Fruit fly (Drosophila melanogaster) whole organism, wandering third instar larva: ENCODE measurements around the gene Muc18B.

Experiments used
- Abd-B ChIP-seq: fragments of >200 bp; optimal IDR thresholded peaks from 2 replicates; lab custom pipeline; 2017; ENCODE audit warnings: missing biosample characterization, missing genetic modification characterization
- CG32264 ChIP-seq: fragments of 200-800 bp; sonication (Bioruptor generic); optimal IDR thresholded peaks from 2 replicates; lab custom pipeline; 2016; ENCODE audit warnings: missing biosample characterization, missing genetic modification characterization
- CG9705 ChIP-seq: fragments of 200-800 bp; sonication (Bioruptor generic); optimal IDR thresholded peaks from 2 replicates; lab custom pipeline; 2018; ENCODE audit warnings: missing biosample characterization, mild to moderate bottlenecking, missing genetic modification characterization
- CrebA ChIP-seq: fragments of 200-800 bp; sonication (Bioruptor generic); optimal IDR thresholded peaks from 2 replicates; lab custom pipeline; 2016; ENCODE audit warnings: missing biosample characterization, mild to moderate bottlenecking, missing genetic modification characterization, borderline replicate concordance
- Dfd ChIP-seq: fragments of >200 bp; optimal IDR thresholded peaks from 2 replicates; lab custom pipeline; 2017; ENCODE audit warnings: missing biosample characterization, missing genetic modification characterization
- Dif ChIP-seq: fragments of 200-275, 200-300 bp; sonication (Bioruptor generic); optimal IDR thresholded peaks from 2 replicates; lab custom pipeline; 2018; ENCODE audit warnings: missing biosample characterization, missing genetic modification characterization; ENCODE audit not compliant: partially characterized antibody
- GATAd ChIP-seq: sonication (Bioruptor generic); optimal IDR thresholded peaks from 2 replicates; lab custom pipeline; 2016; ENCODE audit warnings: missing biosample characterization, missing genetic modification characterization
- HLH106 ChIP-seq: fragments of 200-800 bp; optimal IDR thresholded peaks from 3 replicates; lab custom pipeline; 2019; ENCODE audit warnings: missing biosample characterization, mild to moderate bottlenecking, missing genetic modification characterization, moderate library complexity
- Hnf4 ChIP-seq: fragments of 200-800 bp; sonication (Bioruptor generic); optimal IDR thresholded peaks from 2 replicates; lab custom pipeline; 2016; ENCODE audit warnings: missing biosample characterization, mild to moderate bottlenecking, missing genetic modification characterization
- Hr78 ChIP-seq: fragments of >200 bp; optimal IDR thresholded peaks from 2 replicates; lab custom pipeline; 2017; ENCODE audit warnings: missing biosample characterization, missing genetic modification characterization
- Hr83 ChIP-seq: fragments of 200-300 bp; sonication (Bioruptor generic); optimal IDR thresholded peaks from 2 replicates; lab custom pipeline; 2016; ENCODE audit warnings: missing biosample characterization, mild to moderate bottlenecking, missing genetic modification characterization, moderate library complexity; ENCODE audit not compliant: poor library complexity, severe bottlenecking
- Jra ChIP-seq: sonication (Bioruptor generic); optimal IDR thresholded peaks from 2 replicates; lab custom pipeline; 2016; ENCODE audit warnings: missing biosample characterization, missing genetic modification characterization
- Mio ChIP-seq: sonication (Bioruptor generic); optimal IDR thresholded peaks from 2 replicates; lab custom pipeline; 2016; ENCODE audit warnings: missing biosample characterization, missing genetic modification characterization
- Myc ChIP-seq: fragments of >200 bp; optimal IDR thresholded peaks from 2 replicates; lab custom pipeline; 2017
- N ChIP-seq: fragments of >200 bp; optimal IDR thresholded peaks from 2 replicates; lab custom pipeline; 2018; ENCODE audit warnings: missing biosample characterization, missing external identifiers, missing genetic modification characterization
- OdsH ChIP-seq: fragments of 200-800 bp; sonication (Bioruptor generic); optimal IDR thresholded peaks from 2 replicates; lab custom pipeline; 2016; ENCODE audit warnings: missing biosample characterization, mild to moderate bottlenecking, missing genetic modification characterization
- Rel ChIP-seq, 2 experiments: fragments of 200-800 bp; sonication (Bioruptor generic) in 1 of 2; optimal IDR thresholded peaks; 2 replicates in 1 of 2; 3 replicates in 1 of 2; lab custom pipeline; 2016 to 2019; ENCODE audit warnings: mild to moderate bottlenecking in 2 of 2, missing biosample characterization in 2 of 2, missing genetic modification characterization in 2 of 2, moderate library complexity in 1 of 2
- Sp1 ChIP-seq: fragments of 200-800 bp; sonication (Bioruptor generic); optimal IDR thresholded peaks from 3 replicates; lab custom pipeline; 2019; ENCODE audit warnings: missing biosample characterization, mild to moderate bottlenecking, missing genetic modification characterization, moderate library complexity
- Vsx2 ChIP-seq: fragments of 200-300, 225-300 bp; sonication (Bioruptor generic); optimal IDR thresholded peaks from 2 replicates; lab custom pipeline; 2018; ENCODE audit warnings: missing biosample characterization, missing genetic modification characterization; ENCODE audit not compliant: partially characterized antibody
- br ChIP-seq: fragments of 200-800 bp; sonication (Bioruptor generic); optimal IDR thresholded peaks from 2 replicates; lab custom pipeline; 2016; ENCODE audit warnings: missing biosample characterization, missing genetic modification characterization
- brk ChIP-seq: fragments of 200-800 bp; sonication (Bioruptor generic); optimal IDR thresholded peaks from 2 replicates; lab custom pipeline; 2016; ENCODE audit warnings: missing biosample characterization, mild to moderate bottlenecking, missing genetic modification characterization
- dl ChIP-seq, 2 experiments: fragments of 175-275, 200-275 bp in 1 of 2; fragments of 200-275 bp in 1 of 2; sonication (Bioruptor generic); optimal IDR thresholded peaks; lab custom pipeline; 2018; ENCODE audit warnings: mild to moderate bottlenecking in 2 of 2, missing biosample characterization in 2 of 2, missing genetic modification characterization in 2 of 2, moderate library complexity in 2 of 2; ENCODE audit not compliant: partially characterized antibody in 2 of 2, insufficient read depth in 1 of 2
- dmrt93B ChIP-seq: fragments of 200-800 bp; sonication (Bioruptor generic); optimal IDR thresholded peaks from 2 replicates; lab custom pipeline; 2018; ENCODE audit warnings: missing biosample characterization, mild to moderate bottlenecking, missing genetic modification characterization
- dsf ChIP-seq: sonication (Bioruptor generic); optimal IDR thresholded peaks from 2 replicates; lab custom pipeline; 2016; ENCODE audit warnings: missing biosample characterization, missing genetic modification characterization, borderline replicate concordance
- ey ChIP-seq: fragments of 200-800 bp; sonication (Bioruptor generic); optimal IDR thresholded peaks from 2 replicates; lab custom pipeline; 2016; ENCODE audit warnings: missing biosample characterization, missing genetic modification characterization
- foxo ChIP-seq, 2 experiments: fragments of 200-800 bp; sonication (Bioruptor generic); optimal IDR thresholded peaks; 2 replicates in 1 of 2; 3 replicates in 1 of 2; lab custom pipeline; 2016 to 2017; ENCODE audit warnings: missing biosample characterization in 2 of 2, missing genetic modification characterization in 2 of 2
- fru ChIP-seq: fragments of 200-800 bp; sonication (Bioruptor generic); optimal IDR thresholded peaks from 3 replicates; lab custom pipeline; 2016; ENCODE audit warnings: missing biosample characterization, mild to moderate bottlenecking, missing genetic modification characterization
- h ChIP-seq: fragments of 200-800 bp; sonication (Bioruptor generic); optimal IDR thresholded peaks from 3 replicates; lab custom pipeline; 2016; ENCODE audit warnings: missing biosample characterization, mild to moderate bottlenecking, missing genetic modification characterization
- jim ChIP-seq: fragments of 175-275, 200-325 bp; sonication (Bioruptor generic); optimal IDR thresholded peaks from 2 replicates; lab custom pipeline; 2016; ENCODE audit warnings: missing biosample characterization, mild to moderate bottlenecking, missing genetic modification characterization
- lola ChIP-seq: fragments of >200 bp; optimal IDR thresholded peaks from 2 replicates; lab custom pipeline; 2017; ENCODE audit warnings: missing biosample characterization, missing genetic modification characterization
- pan ChIP-seq: fragments of >200 bp; optimal IDR thresholded peaks from 2 replicates; lab custom pipeline; 2017
- psq ChIP-seq: fragments of 200-800 bp; sonication (Bioruptor generic); optimal IDR thresholded peaks from 3 replicates; lab custom pipeline; 2017; ENCODE audit warnings: missing biosample characterization, mild to moderate bottlenecking, missing genetic modification characterization, moderate library complexity
- rgr ChIP-seq: fragments of 200-800 bp; sonication (Bioruptor generic); optimal IDR thresholded peaks from 3 replicates; lab custom pipeline; 2016; ENCODE audit warnings: missing biosample characterization, mild to moderate bottlenecking, missing genetic modification characterization
- sage ChIP-seq: fragments of 200-800 bp; sonication (Bioruptor generic); optimal IDR thresholded peaks from 2 replicates; lab custom pipeline; 2016; ENCODE audit warnings: missing biosample characterization, mild to moderate bottlenecking, missing genetic modification characterization
- sv ChIP-seq: fragments of 200-800 bp; sonication (Bioruptor generic); optimal IDR thresholded peaks from 3 replicates; lab custom pipeline; 2016; ENCODE audit warnings: missing biosample characterization, missing genetic modification characterization
- tai ChIP-seq: sonication (Bioruptor generic); optimal IDR thresholded peaks from 2 replicates; lab custom pipeline; 2016; ENCODE audit warnings: missing biosample characterization, missing genetic modification characterization
- usp ChIP-seq: fragments of >200 bp; optimal IDR thresholded peaks from 2 replicates; lab custom pipeline; 2017; ENCODE audit warnings: missing biosample characterization, missing genetic modification characterization
- woc ChIP-seq: sonication (Bioruptor generic); optimal IDR thresholded peaks from 2 replicates; lab custom pipeline; 2016; ENCODE audit warnings: missing biosample characterization, mild to moderate bottlenecking, missing genetic modification characterization

The Muc18B gene

DNA sequence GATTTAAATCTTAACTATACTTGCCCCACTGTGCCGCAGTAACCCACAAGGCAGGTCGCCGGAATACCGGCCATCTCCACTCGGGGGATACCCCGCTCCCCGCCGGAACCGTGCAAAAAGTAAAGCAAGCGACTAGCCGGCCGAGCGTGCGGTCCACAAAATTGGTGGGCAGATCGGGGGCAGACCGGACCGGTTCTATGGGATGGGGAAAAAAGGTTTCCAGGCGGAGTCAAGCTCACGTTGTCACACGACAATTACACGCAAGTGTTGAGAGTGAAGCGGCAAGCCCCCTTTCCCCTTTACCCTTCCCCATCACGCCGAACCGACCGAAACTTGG lies 10.0 kb downstream of the Muc18B start:
- no peak for TF ChIP-seq Dif
- peak; percentile 24 for TF ChIP-seq fru (GFP tag; lab: Kevin White, UChicago)
- TF ChIP-seq CrebA (GFP tag; lab: Kevin White, UChicago) = no peak

DNA sequence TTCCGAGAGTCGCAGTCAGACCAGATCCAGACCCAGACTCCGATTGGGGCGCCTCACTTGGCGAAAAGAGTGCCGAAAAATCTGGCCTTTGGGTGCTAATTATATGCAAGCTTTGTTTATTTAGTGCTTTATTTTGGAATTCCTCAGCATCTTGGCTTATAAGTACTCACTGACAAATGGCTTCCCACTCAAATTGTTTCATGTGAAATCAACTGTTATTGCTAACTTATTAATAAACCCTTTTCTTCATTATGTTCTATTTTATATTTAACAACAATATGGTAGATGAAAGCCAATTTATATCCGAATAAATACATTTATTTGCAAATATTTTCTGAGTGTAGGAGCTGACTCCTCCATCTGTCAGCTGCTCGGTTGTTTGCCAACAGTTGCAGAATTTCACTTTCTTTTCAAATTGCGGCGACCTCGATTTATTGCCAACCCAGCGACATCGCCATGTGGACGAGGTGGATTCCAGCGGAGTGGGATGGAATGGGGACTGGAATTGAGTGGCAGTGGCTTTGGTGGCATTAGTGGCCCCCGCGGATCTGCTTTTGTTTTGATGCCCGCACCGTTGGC lies 14.6 kb downstream of the Muc18B start:
- TF ChIP-seq lola (GFP tag; lab: Kevin White, UChicago) (no peak), Dif (no peak), CrebA (GFP tag; lab: Kevin White, UChicago) (no peak), Hr78 (GFP tag; lab: Kevin White, UChicago) (no peak), Dfd (no peak), Hr83 (GFP tag; lab: Kevin White, UChicago) (no peak), N (GFP tag; lab: Kevin White, UChicago) (no peak), dsf (GFP tag; lab: Kevin White, UChicago) (no peak), brk (no peak), usp (GFP tag; lab: Kevin White, UChicago) (no peak), ey (GFP tag; lab: Kevin White, UChicago) (peak; percentile 27), CG32264 (GFP tag; lab: Kevin White, UChicago) (no peak), OdsH (GFP tag; lab: Kevin White, UChicago) (peak; percentile 21), HLH106 (tag; lab: Kevin White, UChicago) (peak; percentile 61), Myc (lab: Kevin White, UChicago) (no peak), GATAd (GFP tag; lab: Kevin White, UChicago) (no peak), fru (GFP tag; lab: Kevin White, UChicago) (peak; percentile 66), Vsx2 (GFP tag; lab: Kevin White, UChicago) (peak; percentile 42), Mio (GFP tag; lab: Kevin White, UChicago) (no peak), dl (GFP tag; optimal IDR thresholded peaks at IDR 0.05; lab: Kevin White, UChicago; ENCODE audit: insufficient read depth in 1 of 2, partially characterized antibody in 2 of 2) (no peak), tai (GFP tag; lab: Kevin White, UChicago) (no peak), pan (lab: Kevin White, UChicago) (no peak), psq (GFP tag; lab: Kevin White, UChicago) (peak; percentile 25), woc (GFP tag; lab: Kevin White, UChicago) (peak; percentile 42), dmrt93B (peak; percentile 40), foxo (GFP tag; optimal IDR thresholded peaks at IDR 0.05; lab: Kevin White, UChicago) (peak in 1 of 2 experiments; percentile 55), Jra (GFP tag; lab: Kevin White, UChicago) (no peak), sage (no peak), Hnf4 (GFP tag; lab: Kevin White, UChicago) (no peak), sv (GFP tag; lab: Kevin White, UChicago) (no peak), Abd-B (GFP tag; lab: Kevin White, UChicago) (no peak), Sp1 (GFP tag; lab: Kevin White, UChicago) (no peak), Rel (GFP tag; optimal IDR thresholded peaks at IDR 0.05; lab: Kevin White, UChicago) (no peak), Rel (tag; optimal IDR thresholded peaks at IDR 0.05; lab: Kevin White, UChicago) (no peak), jim (GFP tag; lab: Kevin White, UChicago) (no peak), CG9705 (no peak), h (peak; percentile 54), rgr (peak; percentile 33), br (peak; percentile 38)

dm6 chrX:19238613-19239012 lies 23.3 kb downstream of the Muc18B start:
- no peak for TF ChIP-seq h
- no peak for TF ChIP-seq N (GFP tag; lab: Kevin White, UChicago)
- TF ChIP-seq Dfd = no peak
- no peak for TF ChIP-seq Abd-B (GFP tag; lab: Kevin White, UChicago)
- TF ChIP-seq woc (GFP tag; lab: Kevin White, UChicago) = no peak
- TF ChIP-seq foxo (GFP tag; optimal IDR thresholded peaks at IDR 0.05; lab: Kevin White, UChicago) = no peak
- TF ChIP-seq CrebA (GFP tag; lab: Kevin White, UChicago) = no peak
- TF ChIP-seq fru (GFP tag; lab: Kevin White, UChicago) = no peak
- TF ChIP-seq tai (GFP tag; lab: Kevin White, UChicago) = no peak
- TF ChIP-seq br = no peak
- no peak for TF ChIP-seq HLH106 (tag; lab: Kevin White, UChicago)
- no peak for TF ChIP-seq psq (GFP tag; lab: Kevin White, UChicago)
